Fruit fly (Drosophila melanogaster): ENCODE results near the gene hwt.
A peak's percentile ranks its signal among the peaks of the same experiment; 100 is the strongest.

Gene hwt

dm6 chrX:12510750-12511649, 57.3 kb downstream of the hwt start (continued):
- TF ChIP-seq CG18599 (GFP tag; optimal IDR thresholded peaks at IDR 0.05) = peak; percentile 77
- TF ChIP-seq GATAe (GFP tag; conservative IDR thresholded peaks at IDR 0.05) = no peak
- peak; percentile 69 for TF ChIP-seq Xbp1 (GFP tag; optimal IDR thresholded peaks at IDR 0.05)
- peak; percentile 55 for TF ChIP-seq Gsc (GFP tag; IDR thresholded peaks at IDR 0.05)
- peak; percentile 52 for TF ChIP-seq ERR (GFP tag; optimal IDR thresholded peaks at IDR 0.05)
- peak; percentile 81 for TF ChIP-seq CG18262 (tag; optimal IDR thresholded peaks at IDR 0.05)
- no peak for TF ChIP-seq CG17612 (GFP tag; IDR thresholded peaks at IDR 0.05)
- no peak for TF ChIP-seq eyg (GFP tag; optimal IDR thresholded peaks at IDR 0.05)
- TF ChIP-seq Med (GFP tag) = peak; percentile 92
- peak; percentile 50 for TF ChIP-seq CG6654 (GFP tag; optimal IDR thresholded peaks at IDR 0.05)
- peak; percentile 12 for TF ChIP-seq sd (tag; optimal IDR thresholded peaks at IDR 0.05)
- TF ChIP-seq Rfx (GFP tag; IDR thresholded peaks at IDR 0.05) = peak; percentile 72
- TF ChIP-seq Usf (GFP tag; optimal IDR thresholded peaks at IDR 0.05) = peak; percentile 29
- TF ChIP-seq Kr (GFP tag; optimal IDR thresholded peaks at IDR 0.05) = no peak
- no peak for TF ChIP-seq ash1 (GFP tag; optimal IDR thresholded peaks at IDR 0.05)
- peak; percentile 79 for TF ChIP-seq Oli (tag; optimal IDR thresholded peaks at IDR 0.05)
- no peak for TF ChIP-seq tna (GFP tag; IDR thresholded peaks at IDR 0.05; ENCODE audit: partially characterized antibody)
- no peak for TF ChIP-seq yki (optimal IDR thresholded peaks at IDR 0.05)
- TF ChIP-seq ftz-f1 (GFP tag; optimal IDR thresholded peaks at IDR 0.05) = no peak
- peak; percentile 86 for TF ChIP-seq CG2678 (tag; optimal IDR thresholded peaks at IDR 0.05)
- TF ChIP-seq repo (GFP tag; optimal IDR thresholded peaks at IDR 0.05) = peak; percentile 64
- TF ChIP-seq cas (GFP tag; IDR thresholded peaks at IDR 0.05) = peak; percentile 40; the same call in 1 of the 2 replicates
- no peak for TF ChIP-seq Nf-YC (tag; optimal IDR thresholded peaks at IDR 0.05)
- TF ChIP-seq sens-2 (GFP tag; IDR thresholded peaks at IDR 0.05) = peak; percentile 67; the same call in 1 of the 2 replicates
- no peak for TF ChIP-seq Bgb (GFP tag; IDR thresholded peaks at IDR 0.05; ENCODE audit: partially characterized antibody)
- TF ChIP-seq dan (GFP tag; IDR thresholded peaks at IDR 0.05) = no peak
- TF ChIP-seq fd102C (GFP tag; optimal IDR thresholded peaks at IDR 0.05) = no peak
- peak; percentile 84 for TF ChIP-seq az2 (GFP tag; optimal IDR thresholded peaks at IDR 0.05)
- no peak for TF ChIP-seq knrl (GFP tag; IDR thresholded peaks at IDR 0.05; ENCODE audit: partially characterized antibody)
- no peak for TF ChIP-seq HmgD (GFP tag; optimal IDR thresholded peaks at IDR 0.05)
- TF ChIP-seq CG10267 (tag; optimal IDR thresholded peaks at IDR 0.05) = peak; percentile 82
- TF ChIP-seq Myb (GFP tag; optimal IDR thresholded peaks at IDR 0.05) = peak; percentile 29
- TF ChIP-seq Doc2 (GFP tag; IDR thresholded peaks at IDR 0.05) = no peak
- peak; percentile 84 for TF ChIP-seq oc (tag; optimal IDR thresholded peaks at IDR 0.05)
- peak; percentile 75 for TF ChIP-seq dpn (GFP tag; optimal IDR thresholded peaks at IDR 0.05)
- TF ChIP-seq Sox100B (GFP tag; optimal IDR thresholded peaks at IDR 0.05) = peak; percentile 66
- peak; percentile 72 to 94 for TF ChIP-seq bsh (GFP tag; optimal IDR thresholded peaks at IDR 0.05)
- TF ChIP-seq run (tag; optimal IDR thresholded peaks at IDR 0.05) = peak; percentile 34
- TF ChIP-seq PHDP (tag; optimal IDR thresholded peaks at IDR 0.05) = peak; percentile 84
- peak; percentile 45 for TF ChIP-seq CG12071 (GFP tag; optimal IDR thresholded peaks at IDR 0.05)
- TF ChIP-seq CG4707 (GFP tag; optimal IDR thresholded peaks at IDR 0.05) = peak; percentile 58
- peak; percentile 55 for TF ChIP-seq CG9609 (GFP tag; optimal IDR thresholded peaks at IDR 0.05)
- TF ChIP-seq CG8944 (GFP tag; optimal IDR thresholded peaks at IDR 0.05) = peak; percentile 54
- no peak for TF ChIP-seq Opbp (GFP tag; IDR thresholded peaks at IDR 0.05; ENCODE audit: partially characterized antibody)
- peak; percentile 68 for TF ChIP-seq btn (GFP tag; optimal IDR thresholded peaks at IDR 0.05)
- TF ChIP-seq Hr39 (optimal IDR thresholded peaks at IDR 0.05) = no peak
- no peak for TF ChIP-seq CG2129 (GFP tag; IDR thresholded peaks at IDR 0.05; ENCODE audit: partially characterized antibody)
- TF ChIP-seq caup (GFP tag; optimal IDR thresholded peaks at IDR 0.05; ENCODE audit: severe bottlenecking) = peak; percentile 60
- peak; percentile 38 for TF ChIP-seq Sry-δ (GFP tag; optimal IDR thresholded peaks at IDR 0.05)
